Worm (Caenorhabditis elegans) whole organism, late embryonic: ENCODE measurements around the gene srlf-10.

Experiments
- ahr-1 ChIP-seq: sonication (generic microtip); optimal IDR thresholded peaks from 2 replicates; lab custom pipeline; 2016; ENCODE audit warnings: missing genetic modification characterization, missing compliant biosample characterization
- ceh-22 ChIP-seq: sonication (generic microtip); optimal IDR thresholded peaks from 2 replicates; lab custom pipeline; 2017; ENCODE audit warnings: missing biosample characterization, missing genetic modification characterization
- che-1 ChIP-seq: sonication (generic microtip); optimal IDR thresholded peaks from 2 replicates; lab custom pipeline; 2016; ENCODE audit warnings: mild to moderate bottlenecking, missing genetic modification characterization, missing compliant biosample characterization
- mec-3 ChIP-seq: sonication (generic microtip); optimal IDR thresholded peaks from 2 replicates; lab custom pipeline; 2016; ENCODE audit warnings: borderline replicate concordance, missing genetic modification characterization, missing compliant biosample characterization
- pqm-1 ChIP-seq: sonication (generic microtip); optimal IDR thresholded peaks from 2 replicates; lab custom pipeline; 2016; ENCODE audit warnings: missing genetic modification characterization, missing compliant biosample characterization
- unc-55 ChIP-seq: sonication (generic microtip); optimal IDR thresholded peaks from 2 replicates; lab custom pipeline; 2017; ENCODE audit warnings: missing biosample characterization, missing genetic modification reagents, missing genetic modification characterization

ce11 chrIII:13427817-13428216 lies 25.8 kb downstream of the srlf-10 start:
- no peak for TF ChIP-seq che-1
- no peak for TF ChIP-seq mec-3 (tag; lab: Kevin White, UChicago)
- no peak for TF ChIP-seq pqm-1
- no peak for TF ChIP-seq ceh-22
- no peak for TF ChIP-seq ahr-1 (tag; lab: Kevin White, UChicago)
- no peak for TF ChIP-seq unc-55 (GFP tag; lab: Kevin White, UChicago)
